Worm (Caenorhabditis elegans): ENCODE results near the gene fbxa-64.

Gene fbxa-64

DNA sequence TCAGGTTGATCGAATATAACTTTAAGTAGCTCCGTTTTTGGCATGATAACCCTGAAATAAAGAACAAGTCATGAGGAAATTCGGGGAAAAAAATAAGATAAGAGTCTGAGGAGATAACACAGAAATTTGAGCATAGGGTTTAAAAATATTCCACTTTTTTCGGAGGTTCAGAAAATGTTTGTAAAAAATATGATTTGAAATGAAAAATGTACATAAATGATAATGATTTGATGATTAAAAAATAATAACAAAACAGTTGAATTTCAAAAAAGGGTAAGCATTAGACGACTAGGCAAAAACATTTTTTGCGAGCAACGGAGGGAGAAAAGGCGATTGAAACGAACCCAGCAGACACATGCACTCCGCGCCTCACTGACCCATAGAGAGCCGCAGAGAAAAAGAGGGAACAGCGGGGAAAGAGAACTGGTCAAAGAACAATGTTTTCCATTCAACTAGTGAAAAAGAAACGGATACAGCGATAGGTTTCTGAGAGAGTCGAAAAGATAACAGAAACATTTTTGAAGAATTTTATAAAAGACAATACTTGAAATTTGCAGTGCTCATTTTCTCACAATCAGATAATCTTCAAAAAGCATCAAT, 34.2 kb upstream of the fbxa-64 start, which contains the start of gene arrd-18 (continued):
- TF ChIP-seq aha-1 (tag) (peak; percentile 78), cey-2 (tag; optimal IDR thresholded peaks at IDR 0.05; ENCODE audit: borderline replicate concordance, insufficient read depth) (no peak), ceh-32 (tag; optimal IDR thresholded peaks at IDR 0.05; ENCODE audit: poor library complexity) (no peak), skn-1 (tag; optimal IDR thresholded peaks at IDR 0.05) (no peak), mxl-3 (GFP tag; optimal IDR thresholded peaks at IDR 0.05) (peak; percentile 34), lir-3 (tag; optimal IDR thresholded peaks at IDR 0.05) (no peak), ztf-7 (tag; optimal IDR thresholded peaks at IDR 0.05) (no peak), hlh-30 (tag; optimal IDR thresholded peaks at IDR 0.05; ENCODE audit: insufficient read depth) (no peak), Y75B8A.6 (GFP tag; IDR thresholded peaks at IDR 0.05) (no peak), nhr-11 (tag; optimal IDR thresholded peaks at IDR 0.05) (peak; percentile 4), fkh-10 (GFP tag; optimal IDR thresholded peaks at IDR 0.05) (no peak), R02D3.7 (tag; optimal IDR thresholded peaks at IDR 0.05) (no peak), ces-1 (GFP tag; optimal IDR thresholded peaks at IDR 0.05) (no peak), ctbp-1 (GFP tag; IDR thresholded peaks at IDR 0.05) (peak; percentile 59), spr-3 (GFP tag; optimal IDR thresholded peaks at IDR 0.05) (no peak), ztf-11 (tag; optimal IDR thresholded peaks at IDR 0.05) (no peak), madf-9 (GFP tag; conservative IDR thresholded peaks at IDR 0.05) (no peak), php-3 (GFP tag; IDR thresholded peaks at IDR 0.05) (peak; percentile 18; the same call in 1 of the 2 replicates), lin-15B (tag; optimal IDR thresholded peaks at IDR 0.05) (no peak), set-16 (GFP tag; IDR thresholded peaks at IDR 0.05) (no peak), spr-1 (tag; optimal IDR thresholded peaks at IDR 0.05) (no peak), ceh-20 (GFP tag; IDR thresholded peaks at IDR 0.05) (no peak), duxl-1 (tag; optimal IDR thresholded peaks at IDR 0.05; ENCODE audit: poor library complexity) (no peak), nhr-102 (tag; optimal IDR thresholded peaks at IDR 0.05) (no peak), T20F7.1 (GFP tag; optimal IDR thresholded peaks at IDR 0.05) (no peak), lin-1 (GFP tag; IDR thresholded peaks at IDR 0.05) (no peak), tra-1 (GFP tag; IDR thresholded peaks at IDR 0.05) (0 out of 2 replicates have a peak, but pooled peaks have one; percentile 10), dmd-6 (GFP tag; IDR thresholded peaks at IDR 0.05) (no peak; the same call in 1 of the 2 replicates), rbr-2 (tag; optimal IDR thresholded peaks at IDR 0.05) (no peak), nhr-111 (GFP tag; optimal IDR thresholded peaks at IDR 0.05) (no peak), nhr-77 (tag; optimal IDR thresholded peaks at IDR 0.05) (peak; percentile 43), F26F4.8 (GFP tag; conservative IDR thresholded peaks at IDR 0.05) (no peak), unc-62 (GFP tag; optimal IDR thresholded peaks at IDR 0.05 in 1 of 2) (peak in 1 of 2 experiments; percentile 56), unc-62 (tag; optimal IDR thresholded peaks at IDR 0.05) (no peak), nhr-76 (tag; optimal IDR thresholded peaks at IDR 0.05) (no peak), nhr-42 (GFP tag; IDR thresholded peaks at IDR 0.05) (no peak), nhr-10 (tag; optimal IDR thresholded peaks at IDR 0.05) (no peak), F44E2.7 (GFP tag; IDR thresholded peaks at IDR 0.05) (no peak), ceh-28 (tag; optimal IDR thresholded peaks at IDR 0.05) (no peak), mdl-1 (tag; optimal IDR thresholded peaks at IDR 0.05) (peak in 1 of 2 experiments; percentile 51), zip-11 (GFP tag; IDR thresholded peaks at IDR 0.05) (no peak), lin-39 (tag; optimal IDR thresholded peaks at IDR 0.05) (no peak), dpl-1 (GFP tag; optimal IDR thresholded peaks at IDR 0.05) (no peak), daf-8 (GFP tag; IDR thresholded peaks at IDR 0.05) (no peak), dmd-8 (GFP tag; IDR thresholded peaks at IDR 0.05) (no peak), nhr-48 (tag; optimal IDR thresholded peaks at IDR 0.05) (peak; percentile 70), F10B5.3 (tag; optimal IDR thresholded peaks at IDR 0.05) (no peak), hlh-11 (tag; optimal IDR thresholded peaks at IDR 0.05) (peak; percentile 73), jun-1 (tag; optimal IDR thresholded peaks at IDR 0.05) (no peak), ceh-44 (GFP tag; IDR thresholded peaks at IDR 0.05) (no peak), snpc-4 (tag; optimal IDR thresholded peaks at IDR 0.05) (no peak), F37D6.2 (tag; optimal IDR thresholded peaks at IDR 0.05) (no peak)

Measured in whole organism, L4 larva.